Worm (Caenorhabditis elegans) whole organism, L1 larva: Measurements from ENCODE around the gene alh-3.
A peak's percentile ranks its signal among the peaks of the same experiment; 100 is the strongest.

Source experiments
- C04F5.9 ChIP-seq: sonication (generic microtip); optimal IDR thresholded peaks from 2 replicates; lab custom pipeline; 2016; ENCODE audit warnings: missing genetic modification characterization, missing compliant biosample characterization
- C16A3.4 ChIP-seq: fragments of 150-350 bp; optimal IDR thresholded peaks from 2 replicates; lab custom pipeline; 2014; ENCODE audit warnings: missing biosample characterization, missing genetic modification characterization
- Y116A8C.19 ChIP-seq: sonication (generic microtip); optimal IDR thresholded peaks from 2 replicates; lab custom pipeline; 2016; ENCODE audit warnings: missing compliant biosample characterization, missing genetic modification characterization, borderline replicate concordance
- alr-1 ChIP-seq: fragments of 200-800 bp; sonication (Bioruptor generic); optimal IDR thresholded peaks from 2 replicates; lab custom pipeline; 2018; ENCODE audit warnings: borderline replicate concordance, mild to moderate bottlenecking, missing genetic modification characterization, missing compliant biosample characterization
- aly-2 ChIP-seq: fragments of 150-350 bp; optimal IDR thresholded peaks from 2 replicates; lab custom pipeline; 2014; ENCODE audit warnings: missing biosample characterization, missing genetic modification characterization
- blmp-1 ChIP-seq: fragments of 150-350 bp; optimal IDR thresholded peaks from 2 replicates; lab custom pipeline; 2014; ENCODE audit warnings: missing biosample characterization, missing genetic modification characterization
- ceh-82 ChIP-seq, 3 experiments: fragments of 150-350 bp in 1 of 3; sonication (generic microtip) in 2 of 3; optimal IDR thresholded peaks; 2 replicates each; lab custom pipeline; 2014 to 2017; ENCODE audit warnings: missing biosample characterization in 3 of 3, missing genetic modification characterization in 3 of 3
- ceh-88 ChIP-seq: fragments of 200-800 bp; sonication (Bioruptor generic); IDR thresholded peaks from 2 replicates; pipeline ENCODE4 v1.3.6; 2022; ENCODE audit warnings: missing genetic modification characterization, missing compliant biosample characterization
- ceh-90 ChIP-seq: sonication (generic microtip); optimal IDR thresholded peaks from 2 replicates; lab custom pipeline; 2016; ENCODE audit warnings: missing genetic modification characterization, missing compliant biosample characterization
- ces-1 ChIP-seq: fragments of 150-350 bp; optimal IDR thresholded peaks from 2 replicates; lab custom pipeline; 2014; ENCODE audit warnings: missing biosample characterization, missing genetic modification reagents, missing genetic modification characterization
- dpl-1 ChIP-seq, 3 experiments: fragments of 150-350 bp in 2 of 3; sonication (generic microtip) in 1 of 3; optimal IDR thresholded peaks; 2 replicates each; lab custom pipeline; 2014 to 2017; ENCODE audit warnings: missing biosample characterization in 3 of 3, missing genetic modification characterization in 3 of 3, missing genetic modification reagents in 3 of 3
- dsc-1 ChIP-seq: sonication (generic microtip); optimal IDR thresholded peaks from 2 replicates; lab custom pipeline; 2016; ENCODE audit warnings: mild to moderate bottlenecking, missing genetic modification characterization, missing compliant biosample characterization
- efl-1 ChIP-seq, 4 experiments: fragments of 150-350 bp; optimal IDR thresholded peaks in 3 of 4; peaks in 1 of 4; 1 replicate in 1 of 4; 2 replicates in 3 of 4; lab custom pipeline; 2014; ENCODE audit warnings: missing biosample characterization in 2 of 4, missing genetic modification characterization in 2 of 4, missing genetic modification reagents in 2 of 4
- efl-3 ChIP-seq: fragments of 200-800 bp; sonication (Bioruptor generic); optimal IDR thresholded peaks from 2 replicates; lab custom pipeline; 2018; ENCODE audit warnings: mild to moderate bottlenecking, missing genetic modification characterization, missing compliant biosample characterization
- egl-13 ChIP-seq: sonication (generic microtip); optimal IDR thresholded peaks from 2 replicates; lab custom pipeline; 2016; ENCODE audit warnings: missing genotype, missing genetic modification reagents, missing genetic modification characterization, missing compliant biosample characterization
- egl-27 ChIP-seq, 2 experiments: fragments of 150-350 bp in 1 of 2; sonication (generic microtip); optimal IDR thresholded peaks; 3 replicates each; lab custom pipeline; 2017 to 2018; ENCODE audit warnings: missing biosample characterization in 2 of 2, missing genetic modification characterization in 2 of 2, missing genetic modification reagents in 2 of 2
- elt-3 ChIP-seq, 6 experiments: fragments of 150-350 bp in 1 of 6; sonication (generic microtip); optimal IDR thresholded peaks; 2 replicates each; lab custom pipeline; 2017 to 2018; ENCODE audit warnings: missing biosample characterization in 6 of 6, missing genetic modification characterization in 6 of 6, inconsistent platforms in 1 of 6
- fkh-10 ChIP-seq: sonication (generic microtip); optimal IDR thresholded peaks from 2 replicates; lab custom pipeline; 2017; ENCODE audit warnings: missing biosample characterization, missing genetic modification reagents, missing genetic modification characterization
- fkh-8 ChIP-seq: sonication (generic microtip); optimal IDR thresholded peaks from 2 replicates; lab custom pipeline; 2016; ENCODE audit warnings: mild to moderate bottlenecking, missing genetic modification characterization, missing compliant biosample characterization
- fos-1 ChIP-seq: fragments of 150-350 bp; optimal IDR thresholded peaks from 2 replicates; lab custom pipeline; 2014; ENCODE audit warnings: missing biosample characterization, missing genetic modification characterization
- hpl-2 ChIP-seq: fragments of 150-350 bp; optimal IDR thresholded peaks from 2 replicates; lab custom pipeline; 2014; ENCODE audit warnings: missing biosample characterization, missing genetic modification reagents, missing genetic modification characterization
- lin-14 ChIP-seq: fragments of 200-800 bp; sonication (Bioruptor generic); optimal IDR thresholded peaks from 2 replicates; lab custom pipeline; 2018; ENCODE audit warnings: mild to moderate bottlenecking, missing genetic modification characterization, moderate library complexity, missing compliant biosample characterization
- lin-15B ChIP-seq: fragments of 150-350 bp; sonication (generic microtip); optimal IDR thresholded peaks from 3 replicates; lab custom pipeline; 2014; ENCODE audit warnings: missing biosample characterization, missing genetic modification characterization
- lin-35 ChIP-seq, 2 experiments: fragments of 150-350 bp; optimal IDR thresholded peaks; 2 replicates each; lab custom pipeline; 2014; ENCODE audit warnings: missing biosample characterization in 2 of 2, missing genetic modification characterization in 2 of 2, missing genetic modification reagents in 2 of 2
- lin-39 ChIP-seq: fragments of 150-350 bp; optimal IDR thresholded peaks from 2 replicates; lab custom pipeline; 2014; ENCODE audit warnings: missing biosample characterization, missing genetic modification reagents, missing genetic modification characterization
- lsy-2 ChIP-seq, 2 experiments: fragments of 150-350 bp; optimal IDR thresholded peaks; 2 replicates each; lab custom pipeline; 2014; ENCODE audit warnings: missing biosample characterization in 2 of 2, missing genetic modification characterization in 2 of 2
- mef-2 ChIP-seq: fragments of 150-350 bp; optimal IDR thresholded peaks from 2 replicates; lab custom pipeline; 2014; ENCODE audit warnings: missing biosample characterization, missing genetic modification characterization
- nhr-11 ChIP-seq: fragments of 150-350 bp; optimal IDR thresholded peaks from 2 replicates; lab custom pipeline; 2014; ENCODE audit warnings: missing biosample characterization, missing genetic modification characterization
- nhr-12 ChIP-seq: sonication (generic microtip); optimal IDR thresholded peaks from 2 replicates; lab custom pipeline; 2017; ENCODE audit warnings: missing biosample characterization, missing genetic modification characterization
- nhr-19 ChIP-seq: fragments of 200-800 bp; sonication (Bioruptor generic); conservative IDR thresholded peaks from 2 replicates; pipeline ENCODE4 v1.3.6; 2022; ENCODE audit warnings: missing genetic modification characterization, missing compliant biosample characterization
- nhr-20 ChIP-seq: sonication (generic microtip); optimal IDR thresholded peaks from 2 replicates; lab custom pipeline; 2016; ENCODE audit warnings: mild to moderate bottlenecking, missing genetic modification characterization, missing compliant biosample characterization
- nhr-28 ChIP-seq: fragments of 150-350 bp; optimal IDR thresholded peaks from 2 replicates; lab custom pipeline; 2014; ENCODE audit warnings: missing biosample characterization, missing genetic modification characterization
- nhr-71 ChIP-seq: sonication (generic microtip); optimal IDR thresholded peaks from 2 replicates; lab custom pipeline; 2016; ENCODE audit warnings: mild to moderate bottlenecking, missing genetic modification characterization, moderate library complexity, missing compliant biosample characterization
- nhr-76 ChIP-seq: sonication (generic microtip); optimal IDR thresholded peaks from 2 replicates; lab custom pipeline; 2017; ENCODE audit warnings: missing biosample characterization, missing genetic modification characterization
- nhr-77 ChIP-seq: fragments of 150-350 bp; optimal IDR thresholded peaks from 2 replicates; lab custom pipeline; 2014; ENCODE audit warnings: missing biosample characterization, missing genetic modification characterization
- nhr-90 ChIP-seq: sonication (generic microtip); optimal IDR thresholded peaks from 2 replicates; lab custom pipeline; 2016; ENCODE audit warnings: mild to moderate bottlenecking, missing genetic modification characterization, missing compliant biosample characterization; ENCODE audit not compliant: poor library complexity
- pag-3 ChIP-seq: sonication (generic microtip); optimal IDR thresholded peaks from 2 replicates; lab custom pipeline; 2017; ENCODE audit warnings: missing genetic modification characterization, mild to moderate bottlenecking, missing compliant biosample characterization, antibody characterized with exemption, borderline replicate concordance; ENCODE audit not compliant: insufficient read depth
- rnt-1 ChIP-seq: sonication (generic microtip); optimal IDR thresholded peaks from 2 replicates; lab custom pipeline; 2016; ENCODE audit warnings: mild to moderate bottlenecking, missing genetic modification characterization, moderate library complexity, missing compliant biosample characterization
- sptf-1 ChIP-seq: fragments of 150-350 bp; optimal IDR thresholded peaks from 2 replicates; lab custom pipeline; 2014; ENCODE audit warnings: missing biosample characterization, missing genetic modification characterization
- sup-37 ChIP-seq: fragments of 200-800 bp; sonication (Bioruptor generic); optimal IDR thresholded peaks from 2 replicates; lab custom pipeline; 2018; ENCODE audit warnings: mild to moderate bottlenecking, missing genetic modification characterization, missing compliant biosample characterization
- swsn-7 ChIP-seq: sonication (generic microtip); optimal IDR thresholded peaks from 2 replicates; lab custom pipeline; 2016; ENCODE audit warnings: missing genetic modification characterization, missing compliant biosample characterization
- tlp-1 ChIP-seq: fragments of 150-350 bp; optimal IDR thresholded peaks from 2 replicates; lab custom pipeline; 2014; ENCODE audit warnings: missing biosample characterization, missing genetic modification characterization
- unc-30 ChIP-seq: sonication (generic microtip); optimal IDR thresholded peaks from 2 replicates; lab custom pipeline; 2017; ENCODE audit warnings: missing biosample characterization, missing genetic modification characterization
- unc-62 ChIP-seq: fragments of 150-350 bp; optimal IDR thresholded peaks from 2 replicates; lab custom pipeline; 2014; ENCODE audit warnings: missing biosample characterization, missing genetic modification reagents, missing genetic modification characterization
- unc-86 ChIP-seq: sonication (generic microtip); optimal IDR thresholded peaks from 2 replicates; lab custom pipeline; 2016; ENCODE audit warnings: missing genetic modification characterization, missing compliant biosample characterization
- vab-15 ChIP-seq: sonication (generic microtip); optimal IDR thresholded peaks from 2 replicates; lab custom pipeline; 2017; ENCODE audit warnings: missing genotype, mild to moderate bottlenecking, missing genetic modification characterization, missing compliant biosample characterization
- xbp-1 ChIP-seq: sonication (generic microtip); optimal IDR thresholded peaks from 2 replicates; lab custom pipeline; 2016; ENCODE audit warnings: missing genetic modification characterization, missing compliant biosample characterization
- zag-1 ChIP-seq: fragments of 150-350 bp; optimal IDR thresholded peaks from 2 replicates; lab custom pipeline; 2014; ENCODE audit warnings: missing biosample characterization, missing genetic modification characterization
- ztf-11 ChIP-seq, 2 experiments: sonication (generic microtip); optimal IDR thresholded peaks; 2 replicates each; lab custom pipeline; 2016 to 2017; ENCODE audit warnings: missing genetic modification characterization in 2 of 2, missing biosample characterization in 1 of 2, missing compliant biosample characterization in 1 of 2
- ztf-4 ChIP-seq: fragments of 150-350 bp; optimal IDR thresholded peaks from 2 replicates; lab custom pipeline; 2014; ENCODE audit warnings: missing biosample characterization, missing genetic modification characterization

The alh-3 gene

ce11 chrIV:10978641-10979040, 43.8 kb upstream of the alh-3 start:
- TF ChIP-seq lin-14 (GFP tag; lab: Kevin White, UChicago): peak; percentile 15
- TF ChIP-seq xbp-1: no peak

ce11 chrIV:10979689-10980088, 42.7 kb upstream of the alh-3 start:
- no peak for TF ChIP-seq elt-3 (tag; optimal IDR thresholded peaks at IDR 0.05; lab: Kevin White, UChicago)
- TF ChIP-seq tlp-1 (tag; lab: Kevin White, UChicago): no peak
- no peak for TF ChIP-seq alr-1 (tag; lab: Kevin White, UChicago)
- no peak for TF ChIP-seq egl-27 (tag; optimal IDR thresholded peaks at IDR 0.05; lab: Kevin White, UChicago)
- TF ChIP-seq C16A3.4: no peak
- TF ChIP-seq nhr-11 (tag; lab: Kevin White, UChicago): no peak
- no peak for TF ChIP-seq dpl-1 (GFP tag; optimal IDR thresholded peaks at IDR 0.05; lab: Kevin White, UChicago)
- TF ChIP-seq rnt-1 (tag; lab: Kevin White, UChicago): peak; percentile 43
- TF ChIP-seq Y116A8C.19 (tag; lab: Kevin White, UChicago): no peak
- TF ChIP-seq lin-35 (GFP tag; optimal IDR thresholded peaks at IDR 0.05; lab: Kevin White, UChicago): no peak
- TF ChIP-seq xbp-1: no peak
- no peak for TF ChIP-seq pag-3 (tag; lab: Kevin White, UChicago)
- peak; percentile 6 for TF ChIP-seq fkh-8 (tag; lab: Kevin White, UChicago)
- TF ChIP-seq mef-2 (tag; lab: Kevin White, UChicago): no peak
- no peak for TF ChIP-seq nhr-20 (tag; lab: Kevin White, UChicago)
- no peak for TF ChIP-seq hpl-2 (GFP tag; lab: Kevin White, UChicago)
- TF ChIP-seq nhr-12 (tag; lab: Kevin White, UChicago): no peak
- no peak for TF ChIP-seq aly-2
- no peak for TF ChIP-seq vab-15 (tag; lab: Kevin White, UChicago)
- no peak for TF ChIP-seq nhr-76 (tag; lab: Kevin White, UChicago)
- no peak for TF ChIP-seq ceh-88 (GFP tag; lab: Robert Waterston, UW)
- TF ChIP-seq egl-13 (tag; lab: Kevin White, UChicago): no peak
- TF ChIP-seq efl-3 (GFP tag; lab: Kevin White, UChicago): no peak
- TF ChIP-seq nhr-90 (tag; lab: Kevin White, UChicago): no peak
- TF ChIP-seq swsn-7: peak; percentile 8
- no peak for TF ChIP-seq ztf-4
- TF ChIP-seq sup-37 (GFP tag; lab: Kevin White, UChicago): no peak
- peak in 1 of 3 experiments; percentile 26 for TF ChIP-seq ceh-82 (tag; optimal IDR thresholded peaks at IDR 0.05; lab: Kevin White, UChicago)
- TF ChIP-seq zag-1 (tag; lab: Kevin White, UChicago): no peak
- TF ChIP-seq ceh-90: no peak
- no peak for TF ChIP-seq unc-86 (tag; lab: Kevin White, UChicago)
- no peak for TF ChIP-seq unc-30 (tag; lab: Kevin White, UChicago)
- peak; percentile 85 for TF ChIP-seq lin-14 (GFP tag; lab: Kevin White, UChicago)
- TF ChIP-seq ztf-11 (tag; optimal IDR thresholded peaks at IDR 0.05; lab: Kevin White, UChicago): no peak
- no peak for TF ChIP-seq blmp-1 (tag; lab: Kevin White, UChicago)
- TF ChIP-seq nhr-77 (tag; lab: Kevin White, UChicago): no peak
- 0 out of 2 replicates have a peak, but pooled peaks have one; percentile 2 for TF ChIP-seq nhr-19 (GFP tag; lab: Robert Waterston, UW)
- TF ChIP-seq lsy-2 (tag; optimal IDR thresholded peaks at IDR 0.05; lab: Kevin White, UChicago): peak in 1 of 2 experiments; percentile 24
- TF ChIP-seq ces-1 (GFP tag; lab: Kevin White, UChicago): no peak
- no peak for TF ChIP-seq lin-39 (tag; lab: Kevin White, UChicago)
- TF ChIP-seq nhr-28 (tag; lab: Kevin White, UChicago): no peak
- TF ChIP-seq C04F5.9 (tag; lab: Kevin White, UChicago): no peak
- TF ChIP-seq sptf-1 (tag; lab: Kevin White, UChicago): no peak
- TF ChIP-seq unc-62 (GFP tag; lab: Kevin White, UChicago): no peak
- TF ChIP-seq nhr-71: peak; percentile 27
- TF ChIP-seq dsc-1 (tag; lab: Kevin White, UChicago): peak; percentile 11
- TF ChIP-seq fos-1 (tag; lab: Kevin White, UChicago): no peak
- no peak for TF ChIP-seq efl-1 (optimal IDR thresholded peaks at IDR 0.05; lab: Kevin White, UChicago)
- peak in 1 of 2 experiments; percentile 31 for TF ChIP-seq efl-1 (GFP tag; optimal IDR thresholded peaks at IDR 0.05 in 1 of 2; lab: Kevin White, UChicago)
- peak; percentile 88 for TF ChIP-seq fkh-10 (GFP tag; lab: Kevin White, UChicago)
- no peak for TF ChIP-seq lin-15B (tag; lab: Kevin White, UChicago)
